Worm (Caenorhabditis elegans): ENCODE results near the gene nspg-3.
A peak's percentile ranks its signal among the peaks of the same experiment; 100 is the strongest.

Gene nspg-3

ce11 chrII:6049546-6049945, 42.0 kb upstream of the nspg-3 start (continued):
- TF ChIP-seq zfp-3 (GFP tag; conservative IDR thresholded peaks at IDR 0.05) (no peak), vab-7 (GFP tag; IDR thresholded peaks at IDR 0.05) (no peak), pqm-1 (tag; optimal IDR thresholded peaks at IDR 0.05) (peak; percentile 83), lin-1 (GFP tag; IDR thresholded peaks at IDR 0.05) (0 out of 2 replicates have a peak, but pooled peaks have one; percentile 38), madf-9 (GFP tag; conservative IDR thresholded peaks at IDR 0.05) (no peak), lsy-2 (tag; optimal IDR thresholded peaks at IDR 0.05) (peak in 1 of 2 experiments; percentile 8), F26F4.8 (GFP tag; conservative IDR thresholded peaks at IDR 0.05) (no peak), T26A8.4 (GFP tag; IDR thresholded peaks at IDR 0.05) (no peak), nhr-48 (tag; optimal IDR thresholded peaks at IDR 0.05) (peak; percentile 26), nhr-237 (tag; optimal IDR thresholded peaks at IDR 0.05) (no peak), unc-62 (GFP tag; optimal IDR thresholded peaks at IDR 0.05 in 1 of 2) (no peak), unc-62 (tag; optimal IDR thresholded peaks at IDR 0.05) (no peak)

- TF ChIP-seq daf-16 (GFP tag; optimal IDR thresholded peaks at IDR 0.05) = no peak
- TF ChIP-seq daf-16 (tag; optimal IDR thresholded peaks at IDR 0.05) = peak; percentile 29
- TF ChIP-seq attf-4 (tag; optimal IDR thresholded peaks at IDR 0.05) = no peak
- TF ChIP-seq mep-1 (tag; optimal IDR thresholded peaks at IDR 0.05) = no peak
- TF ChIP-seq mes-2 (tag; optimal IDR thresholded peaks at IDR 0.05; ENCODE audit: poor library complexity, severe bottlenecking) = no peak
- no peak for TF ChIP-seq sdz-12 (GFP tag; optimal IDR thresholded peaks at IDR 0.05)
- peak; percentile 2 for TF ChIP-seq nhr-48 (tag; optimal IDR thresholded peaks at IDR 0.05)
- no peak for TF ChIP-seq ceh-28 (tag; optimal IDR thresholded peaks at IDR 0.05)
- no peak for TF ChIP-seq dmd-8 (GFP tag; IDR thresholded peaks at IDR 0.05)
- no peak for TF ChIP-seq spr-3 (GFP tag; optimal IDR thresholded peaks at IDR 0.05)
- no peak for TF ChIP-seq pha-4 (GFP tag; IDR thresholded peaks at IDR 0.05)
- no peak for TF ChIP-seq pha-4 (tag; optimal IDR thresholded peaks at IDR 0.05)
- TF ChIP-seq nhr-102 (tag; optimal IDR thresholded peaks at IDR 0.05) = no peak
- TF ChIP-seq arid-1 (GFP tag; conservative IDR thresholded peaks at IDR 0.05) = no peak
- TF ChIP-seq dmd-6 (GFP tag; IDR thresholded peaks at IDR 0.05) = peak; percentile 47
- TF ChIP-seq T26A8.4 (GFP tag; IDR thresholded peaks at IDR 0.05) = no peak
- TF ChIP-seq spr-1 (tag; optimal IDR thresholded peaks at IDR 0.05) = no peak
- no peak for TF ChIP-seq ceh-20 (GFP tag; IDR thresholded peaks at IDR 0.05)
Observed at ce11 chrII:6050120-6050519, 41.4 kb upstream of the nspg-3 start, which contains the start of gene gldc-1. Gene gldc-1 (plus strand): TSS chrII:6050420.

- peak; percentile 49; the same call in 1 of the 2 replicates for TF ChIP-seq Y48G9A.11 (GFP tag; IDR thresholded peaks at IDR 0.05)
- TF ChIP-seq lin-38 (GFP tag; IDR thresholded peaks at IDR 0.05) = peak; percentile 65
- 0 out of 2 replicates have a peak, but pooled peaks have one; percentile 58 for TF ChIP-seq lim-7 (GFP tag; IDR thresholded peaks at IDR 0.05)
- TF ChIP-seq arid-1 (GFP tag; conservative IDR thresholded peaks at IDR 0.05) = 0 out of 2 replicates have a peak, but pooled peaks have one; percentile 43
- 0 out of 2 replicates have a peak, but pooled peaks have one; percentile 31 for TF ChIP-seq F26F4.8 (GFP tag; conservative IDR thresholded peaks at IDR 0.05)
- peak; percentile 67; the same call in 1 of the 2 replicates for TF ChIP-seq D1046.2 (GFP tag; IDR thresholded peaks at IDR 0.05)
- 0 out of 2 replicates have a peak, but pooled peaks have one; percentile 15 for TF ChIP-seq egl-43 (GFP tag; IDR thresholded peaks at IDR 0.05)
- 0 out of 2 replicates have a peak, but pooled peaks have one; percentile 23 for TF ChIP-seq lin-1 (GFP tag; IDR thresholded peaks at IDR 0.05)
- TF ChIP-seq madf-5 (GFP tag; IDR thresholded peaks at IDR 0.05) = 0 out of 4 replicates have a peak, but pooled peaks of 1 of the 2 experiments have one; percentile 26
- TF ChIP-seq dmd-8 (GFP tag; IDR thresholded peaks at IDR 0.05) = 0 out of 2 replicates have a peak, but pooled peaks have one; percentile 63
- peak; percentile 65; the same call in 1 of the 2 replicates for TF ChIP-seq snpc-1.2 (GFP tag; IDR thresholded peaks at IDR 0.05)
Observed at ce11 chrII:6054561-6054960, 37.0 kb upstream of the nspg-3 start.

ce11 chrII:6055927-6056326, 35.6 kb upstream of the nspg-3 start, which contains the start of gene R12C12.7:
Gene R12C12.7 (minus strand): TSS chrII:6055985.
- no peak for TF ChIP-seq fkh-10 (GFP tag; optimal IDR thresholded peaks at IDR 0.05)
- no peak for TF ChIP-seq daf-16 (GFP tag; optimal IDR thresholded peaks at IDR 0.05)
- peak; percentile 4 for TF ChIP-seq daf-16 (tag; optimal IDR thresholded peaks at IDR 0.05)
- peak; percentile 18 for TF ChIP-seq dve-1 (tag; optimal IDR thresholded peaks at IDR 0.05; ENCODE audit: insufficient read depth)
- TF ChIP-seq pqm-1 (tag; optimal IDR thresholded peaks at IDR 0.05) = peak; percentile 72
- peak in 1 of 2 experiments; percentile 55 for TF ChIP-seq lsy-2 (tag; optimal IDR thresholded peaks at IDR 0.05)
- no peak for TF ChIP-seq gei-8 (GFP tag; optimal IDR thresholded peaks at IDR 0.05)
- TF ChIP-seq hlh-30 (tag; optimal IDR thresholded peaks at IDR 0.05; ENCODE audit: insufficient read depth) = peak; percentile 30
- TF ChIP-seq nhr-28 (tag; optimal IDR thresholded peaks at IDR 0.05) = peak; percentile 76
- no peak for TF ChIP-seq mxl-2 (GFP tag; conservative IDR thresholded peaks at IDR 0.05)
- peak; percentile 70 for TF ChIP-seq mes-2 (tag; optimal IDR thresholded peaks at IDR 0.05; ENCODE audit: poor library complexity, severe bottlenecking)
- peak; percentile 51 for TF ChIP-seq dpl-1 (GFP tag; optimal IDR thresholded peaks at IDR 0.05)
- TF ChIP-seq lin-38 (GFP tag; IDR thresholded peaks at IDR 0.05) = 0 out of 2 replicates have a peak, but pooled peaks have one; percentile 26
